Worm (Caenorhabditis elegans) whole organism, L1 larva: ENCODE results near the gene acbp-6.
A peak's percentile ranks its signal among the peaks of the same experiment; 100 is the strongest.

ENCODE experiments used
- blmp-1 ChIP-seq: fragments of 150-350 bp; optimal IDR thresholded peaks from 2 replicates; lab custom pipeline; 2014; ENCODE audit warnings: missing biosample characterization, missing genetic modification characterization
- ceh-88 ChIP-seq: fragments of 200-800 bp; sonication (Bioruptor generic); IDR thresholded peaks from 2 replicates; pipeline ENCODE4 v1.3.6; 2022; ENCODE audit warnings: missing genetic modification characterization, missing compliant biosample characterization
- xbp-1 ChIP-seq: sonication (generic microtip); optimal IDR thresholded peaks from 2 replicates; lab custom pipeline; 2016; ENCODE audit warnings: missing genetic modification characterization, missing compliant biosample characterization

ce11 chrII:11967507-11968127 lies 5.9 kb downstream of the acbp-6 start, which contains the start of gene W03C9.5:
- peak; percentile 89 for TF ChIP-seq xbp-1
- TF ChIP-seq blmp-1 (tag; lab: Kevin White, UChicago) = peak; percentile 77
- peak; percentile 93 for TF ChIP-seq ceh-88 (GFP tag; lab: Robert Waterston, UW)
